Fruit fly (Drosophila melanogaster): Measurements from ENCODE around the gene CG1492.

The CG1492 gene

DNA sequence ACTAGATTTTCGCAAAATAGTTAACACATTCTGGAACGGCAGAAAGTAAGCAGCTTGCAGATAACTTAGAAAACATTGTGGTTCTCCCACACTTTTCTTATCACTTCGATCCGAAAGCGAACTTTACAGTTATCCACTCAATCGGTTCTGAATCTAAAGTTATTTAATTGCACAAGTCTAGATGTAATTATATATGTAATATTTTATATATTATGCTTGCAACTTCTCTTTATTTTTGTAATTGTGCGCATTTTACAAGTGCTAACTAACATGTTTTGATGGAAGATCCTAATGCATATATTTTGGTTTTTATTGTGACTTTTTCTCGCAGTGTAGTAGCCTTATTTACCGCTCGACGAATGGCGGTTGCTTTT is 7.6 kb downstream of the CG1492 start (continued):
- TF ChIP-seq Sox100B (GFP tag; optimal IDR thresholded peaks at IDR 0.05) = peak; percentile 76
- TF ChIP-seq CTCF (GFP tag; optimal IDR thresholded peaks at IDR 0.05) = no peak
- no peak for TF ChIP-seq CG17802 (tag; optimal IDR thresholded peaks at IDR 0.05)

DNA sequence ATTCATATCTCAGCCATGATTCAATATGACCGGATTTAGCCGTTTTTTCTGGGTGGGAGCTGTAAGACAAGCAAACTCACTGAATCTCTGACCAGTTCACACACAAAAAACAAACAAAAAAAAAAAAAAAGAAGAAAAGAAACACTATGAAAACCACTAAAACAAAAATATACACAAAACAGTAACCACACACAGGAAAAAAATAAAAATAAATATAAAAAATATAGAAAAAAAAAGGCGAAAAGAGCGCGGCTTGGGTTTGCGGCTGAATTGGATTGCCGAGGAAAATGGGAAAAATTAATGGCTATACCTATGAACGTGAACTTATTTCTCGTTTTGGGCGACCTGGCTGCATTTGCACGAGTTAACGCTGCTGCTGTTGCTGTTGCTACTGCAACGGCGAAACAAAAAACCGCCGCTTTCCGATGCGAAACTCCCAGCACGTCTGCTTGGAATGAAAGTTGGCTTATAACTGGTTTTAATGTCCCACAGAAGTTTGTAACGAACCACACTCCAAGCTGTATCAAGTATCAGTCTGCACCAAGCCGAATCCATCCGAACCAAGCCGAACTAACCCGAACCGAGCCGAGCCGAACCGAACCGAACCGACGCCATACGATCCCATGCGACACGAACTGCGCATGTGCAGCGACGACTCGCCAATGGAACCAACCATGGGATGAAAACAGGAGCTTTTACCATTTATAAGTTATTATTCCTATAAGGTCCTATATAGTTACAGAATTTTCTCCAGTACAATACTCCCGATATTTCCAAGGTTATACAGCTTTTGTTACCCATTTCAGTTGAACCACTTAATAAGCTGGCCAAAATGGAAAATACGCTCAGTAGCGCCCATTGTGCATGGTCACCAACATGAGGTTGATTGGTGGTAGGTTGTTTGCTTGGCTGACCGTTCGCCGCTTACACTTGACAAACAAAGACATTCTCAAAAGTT is 8.3 kb downstream of the CG1492 start, which contains the start of gene fw:
Gene fw (minus strand): TSS at position 478 of the 958 bp plus-strand sequence.
- TF ChIP-seq CG3407 (GFP tag; optimal IDR thresholded peaks at IDR 0.05) (no peak), CG3726 (GFP tag; IDR thresholded peaks at IDR 0.05) (0 out of 3 replicates have a peak, but pooled peaks have one; percentile 6), Asciz (GFP tag; optimal IDR thresholded peaks at IDR 0.05) (no peak), CG7372 (GFP tag; IDR thresholded peaks at IDR 0.05) (no peak), Hmx (GFP tag; optimal IDR thresholded peaks at IDR 0.05) (no peak), gcm2 (GFP tag; optimal IDR thresholded peaks at IDR 0.05) (no peak), Doc2 (GFP tag; IDR thresholded peaks at IDR 0.05) (no peak), sna (GFP tag; IDR thresholded peaks at IDR 0.05; ENCODE audit: partially characterized antibody) (no peak), tin (GFP tag; optimal IDR thresholded peaks at IDR 0.05) (peak; percentile 1), CG1603 (tag; optimal IDR thresholded peaks at IDR 0.05) (peak; percentile 73), CG14710 (tag; optimal IDR thresholded peaks at IDR 0.05) (no peak), CG11696 (GFP tag; IDR thresholded peaks at IDR 0.05) (no peak), Hmr (GFP tag; optimal IDR thresholded peaks at IDR 0.05) (no peak), NFAT (GFP tag; IDR thresholded peaks at IDR 0.05) (no peak), CG4617 (GFP tag; optimal IDR thresholded peaks at IDR 0.05; ENCODE audit: borderline replicate concordance) (no peak), CG7271 (tag; optimal IDR thresholded peaks at IDR 0.05) (no peak), pfk (GFP tag; optimal IDR thresholded peaks at IDR 0.05) (no peak), ftz-f1 (GFP tag; optimal IDR thresholded peaks at IDR 0.05) (no peak), CG11247 (GFP tag; IDR thresholded peaks at IDR 0.05) (no peak), org-1 (GFP tag; optimal IDR thresholded peaks at IDR 0.05) (peak; percentile 35), CG17361 (GFP tag; IDR thresholded peaks at IDR 0.05) (no peak), sens-2 (GFP tag; IDR thresholded peaks at IDR 0.05) (no peak), NK7.1 (GFP tag; optimal IDR thresholded peaks at IDR 0.05) (peak; percentile 23), yki (optimal IDR thresholded peaks at IDR 0.05) (no peak), CG17568 (GFP tag; optimal IDR thresholded peaks at IDR 0.05) (peak; percentile 32), CG18011 (GFP tag; optimal IDR thresholded peaks at IDR 0.05) (no peak), CG12104 (GFP tag; optimal IDR thresholded peaks at IDR 0.05) (no peak), CG12236 (GFP tag; optimal IDR thresholded peaks at IDR 0.05) (no peak), Vsx1 (GFP tag; optimal IDR thresholded peaks at IDR 0.05) (no peak), Lhr (GFP tag; optimal IDR thresholded peaks at IDR 0.05) (no peak), nau (GFP tag; optimal IDR thresholded peaks at IDR 0.05) (no peak), CG4360 (GFP tag; IDR thresholded peaks at IDR 0.05) (no peak), CG34224 (GFP tag; IDR thresholded peaks at IDR 0.05; ENCODE audit: partially characterized antibody) (no peak), psq (GFP tag; optimal IDR thresholded peaks at IDR 0.05) (no peak), nom (GFP tag; optimal IDR thresholded peaks at IDR 0.05) (no peak), Sox100B (GFP tag; optimal IDR thresholded peaks at IDR 0.05) (no peak), ase (GFP tag; IDR thresholded peaks at IDR 0.05) (peak; percentile 55; the same call in 1 of the 3 replicates), CG30431 (GFP tag; optimal IDR thresholded peaks at IDR 0.05) (no peak), Hr51 (GFP tag; optimal IDR thresholded peaks at IDR 0.05) (no peak), CG9215 (GFP tag; IDR thresholded peaks at IDR 0.05) (no peak), D19B (GFP tag; optimal IDR thresholded peaks at IDR 0.05) (no peak), Awh (GFP tag; IDR thresholded peaks at IDR 0.05) (peak; percentile 20; the same call in 1 of the 2 replicates), Chrac-16 (GFP tag; optimal IDR thresholded peaks at IDR 0.05) (no peak), sr (GFP tag; IDR thresholded peaks at IDR 0.05) (no peak), CG10959 (GFP tag; IDR thresholded peaks at IDR 0.05) (no peak), dimm (GFP tag; IDR thresholded peaks at IDR 0.05) (no peak)

All from whole organism, embryonic.